Worm (Caenorhabditis elegans): ENCODE data around the gene vps-15.

The vps-15 gene

DNA sequence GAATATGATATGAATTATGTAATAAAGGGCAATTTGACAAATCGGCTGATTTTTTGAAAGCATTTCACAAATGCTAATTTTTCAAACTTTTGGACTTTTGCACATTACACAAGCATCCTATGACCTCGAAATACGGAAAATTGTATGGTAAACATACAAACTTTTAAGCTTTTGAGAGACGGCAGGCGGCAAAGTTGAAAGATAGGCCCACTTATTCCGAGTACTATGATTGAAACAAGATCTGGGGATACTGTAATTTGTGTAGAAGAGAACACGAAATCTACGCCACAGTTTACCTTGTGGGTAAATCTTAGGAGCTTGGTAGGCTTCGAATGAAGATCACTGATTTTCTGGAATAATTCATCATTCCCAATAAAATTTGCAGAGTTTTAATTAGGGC lies 32.0 kb downstream of the vps-15 start, which contains the start of gene ZK930.6:
TSS of gene ZK930.6 (plus strand) at position 301 of the 400 bp plus-strand sequence.
- TF ChIP-seq R02D3.7 (tag; optimal IDR thresholded peaks at IDR 0.05) (no peak), ceh-28 (tag; optimal IDR thresholded peaks at IDR 0.05) (no peak), fos-1 (tag; optimal IDR thresholded peaks at IDR 0.05) (no peak), lin-15B (tag; optimal IDR thresholded peaks at IDR 0.05) (no peak), mml-1 (tag; optimal IDR thresholded peaks at IDR 0.05) (no peak), nhr-67 (tag; optimal IDR thresholded peaks at IDR 0.05) (no peak), elt-2 (tag; optimal IDR thresholded peaks at IDR 0.05) (no peak), snpc-4 (tag; optimal IDR thresholded peaks at IDR 0.05) (no peak), aly-2 (tag; optimal IDR thresholded peaks at IDR 0.05) (no peak), pqm-1 (tag; optimal IDR thresholded peaks at IDR 0.05) (no peak), nhr-43 (tag; optimal IDR thresholded peaks at IDR 0.05; ENCODE audit: poor library complexity, severe bottlenecking) (no peak), egl-27 (tag; optimal IDR thresholded peaks at IDR 0.05) (no peak)

DNA sequence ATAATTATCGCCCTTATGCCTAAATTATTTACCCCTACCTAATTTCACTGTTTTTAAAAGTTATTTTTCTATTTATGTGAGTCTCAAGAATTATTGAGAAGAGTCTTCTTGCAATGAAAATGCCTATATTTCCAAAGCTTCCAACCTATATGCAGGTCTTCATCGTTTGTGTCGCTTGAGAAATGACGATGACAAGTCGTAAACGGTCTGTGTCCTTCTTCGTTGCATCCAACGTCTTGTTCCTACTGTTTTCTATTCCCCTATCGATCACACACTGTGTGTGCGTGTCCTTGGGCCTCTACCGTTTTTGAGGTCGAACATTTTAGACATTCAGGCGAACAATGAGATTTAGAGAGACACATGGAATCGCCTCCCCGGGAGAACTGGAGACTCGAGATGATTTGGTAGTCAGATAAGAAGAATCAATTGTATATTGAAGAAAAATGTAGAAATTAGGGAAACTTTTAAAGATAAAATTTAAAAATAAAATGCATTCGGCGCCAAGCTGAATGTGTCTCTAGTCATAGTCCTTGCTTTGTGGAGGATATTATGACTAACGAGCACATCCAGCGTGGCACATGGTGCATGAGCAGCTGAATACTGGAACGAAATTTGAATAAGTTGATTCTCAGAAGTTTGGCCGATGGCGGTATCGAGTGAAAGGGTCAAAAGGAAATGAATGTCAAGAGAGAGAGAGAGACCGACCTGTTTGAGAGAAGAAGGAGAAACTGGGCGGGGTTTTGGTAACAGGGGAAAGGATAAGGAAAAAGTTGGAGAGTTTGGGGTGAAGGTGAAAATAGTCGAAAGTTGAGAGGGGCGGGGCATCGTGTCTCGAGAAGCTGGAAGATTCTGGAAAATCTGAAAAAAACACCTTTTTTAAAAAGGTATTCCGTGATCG lies 34.9 kb downstream of the vps-15 start:
- TF ChIP-seq lsy-12 (tag; optimal IDR thresholded peaks at IDR 0.05) = no peak
- no peak for TF ChIP-seq nhr-11 (tag; optimal IDR thresholded peaks at IDR 0.05)
- peak; percentile 33 for TF ChIP-seq nhr-23 (tag; optimal IDR thresholded peaks at IDR 0.05)
- no peak for TF ChIP-seq unc-62 (GFP tag; optimal IDR thresholded peaks at IDR 0.05)
- TF ChIP-seq pqm-1 (tag; optimal IDR thresholded peaks at IDR 0.05) = no peak
- no peak for TF ChIP-seq nhr-28 (tag; optimal IDR thresholded peaks at IDR 0.05)
- no peak for TF ChIP-seq pha-4 (tag; optimal IDR thresholded peaks at IDR 0.05)
- no peak for TF ChIP-seq zag-1 (tag; optimal IDR thresholded peaks at IDR 0.05)
- peak; percentile 86 for TF ChIP-seq nhr-25 (tag; optimal IDR thresholded peaks at IDR 0.05)
- peak; percentile 56 for TF ChIP-seq aly-2 (tag; optimal IDR thresholded peaks at IDR 0.05)
- TF ChIP-seq lin-15B (tag; optimal IDR thresholded peaks at IDR 0.05) = no peak
- TF ChIP-seq unc-39 (tag; optimal IDR thresholded peaks at IDR 0.05) = no peak
- TF ChIP-seq jun-1 (tag; optimal IDR thresholded peaks at IDR 0.05) = no peak
- peak; percentile 34 for TF ChIP-seq ama-1 (optimal IDR thresholded peaks at IDR 0.05)
- no peak for TF ChIP-seq nhr-12 (tag; optimal IDR thresholded peaks at IDR 0.05)
- TF ChIP-seq nhr-43 (tag; optimal IDR thresholded peaks at IDR 0.05; ENCODE audit: poor library complexity, severe bottlenecking) = no peak

DNA sequence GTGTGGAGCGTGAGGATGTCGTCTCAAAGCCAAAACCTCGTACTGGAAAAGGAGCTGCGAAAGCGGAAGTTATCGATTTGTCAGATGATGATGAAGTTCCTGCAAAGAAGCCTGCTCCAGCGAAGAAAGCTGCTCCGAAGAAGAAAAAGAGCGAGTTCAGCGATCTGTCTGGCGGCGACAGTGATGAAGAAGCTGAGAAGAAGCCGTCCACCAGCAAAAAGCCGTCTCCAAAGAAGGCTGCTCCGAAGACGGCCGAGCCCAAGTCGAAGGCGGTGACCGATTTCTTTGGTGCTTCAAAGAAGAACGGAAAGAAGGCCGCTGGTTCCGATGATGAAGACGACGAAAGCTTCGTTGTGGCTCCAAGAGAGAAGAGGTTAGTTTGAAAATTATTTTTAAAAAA lies 35.9 kb downstream of the vps-15 start:
- TF ChIP-seq R02D3.7 (tag; optimal IDR thresholded peaks at IDR 0.05) = no peak
- no peak for TF ChIP-seq ZK546.5 (tag; optimal IDR thresholded peaks at IDR 0.05)
- TF ChIP-seq jun-1 (tag; optimal IDR thresholded peaks at IDR 0.05) = no peak
- TF ChIP-seq nhr-67 (tag; optimal IDR thresholded peaks at IDR 0.05) = no peak
- no peak for TF ChIP-seq ceh-16 (tag; optimal IDR thresholded peaks at IDR 0.05)
- TF ChIP-seq pqm-1 (tag; optimal IDR thresholded peaks at IDR 0.05) = no peak
- no peak for TF ChIP-seq ztf-11 (tag; optimal IDR thresholded peaks at IDR 0.05)
- TF ChIP-seq fkh-10 (GFP tag; optimal IDR thresholded peaks at IDR 0.05) = no peak
- no peak for TF ChIP-seq egl-27 (tag; optimal IDR thresholded peaks at IDR 0.05)
- TF ChIP-seq nhr-25 (tag; optimal IDR thresholded peaks at IDR 0.05) = no peak
- no peak for TF ChIP-seq unc-39 (tag; optimal IDR thresholded peaks at IDR 0.05)
- TF ChIP-seq nhr-23 (tag; optimal IDR thresholded peaks at IDR 0.05) = no peak
- no peak for TF ChIP-seq ztf-4 (tag; optimal IDR thresholded peaks at IDR 0.05)
- TF ChIP-seq elt-3 (tag; optimal IDR thresholded peaks at IDR 0.05) = no peak
- no peak for TF ChIP-seq nhr-76 (tag; optimal IDR thresholded peaks at IDR 0.05)
- TF ChIP-seq nhr-43 (tag; optimal IDR thresholded peaks at IDR 0.05; ENCODE audit: poor library complexity, severe bottlenecking) = no peak
- no peak for TF ChIP-seq aly-2 (tag; optimal IDR thresholded peaks at IDR 0.05)
- no peak for TF ChIP-seq sea-2 (GFP tag; optimal IDR thresholded peaks at IDR 0.05)
- TF ChIP-seq nhr-11 (tag; optimal IDR thresholded peaks at IDR 0.05) = no peak
- TF ChIP-seq eor-1 (tag; optimal IDR thresholded peaks at IDR 0.05) = no peak

DNA sequence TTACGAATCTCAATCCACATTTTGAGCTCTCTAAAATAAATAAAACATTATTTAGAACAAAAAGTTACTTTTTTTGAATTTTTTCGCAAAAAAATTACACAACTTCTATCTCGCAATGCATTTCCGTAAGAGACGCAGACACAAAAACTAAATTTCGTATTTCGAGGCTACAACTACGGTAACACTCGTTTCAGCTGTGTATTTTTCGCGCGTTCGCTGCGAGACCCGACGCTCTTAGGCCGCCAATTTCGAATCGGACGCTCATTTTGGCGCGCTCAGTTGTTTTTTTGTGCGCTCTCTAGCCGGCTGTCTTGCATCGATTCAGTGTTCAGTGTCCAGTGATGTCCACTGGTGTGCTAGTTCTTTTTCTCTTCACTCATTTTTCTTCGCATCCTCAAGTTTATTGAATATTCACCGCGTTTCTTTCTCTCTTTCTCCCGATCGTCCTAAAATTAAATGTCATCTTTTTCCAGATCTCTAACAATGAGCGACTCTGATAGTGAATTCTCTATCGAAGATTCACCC lies 40.9 kb downstream of the vps-15 start, which contains the start of the genes npp-3 and top-2:
TSS of gene npp-3 (minus strand) at position 115 of the 525 bp plus-strand sequence.
TSS of gene top-2 (plus strand) at position 475 of the 525 bp plus-strand sequence.
- TF ChIP-seq mdl-1 (tag; optimal IDR thresholded peaks at IDR 0.05) (no peak), nhr-237 (tag; optimal IDR thresholded peaks at IDR 0.05) (no peak), hmg-11 (tag; optimal IDR thresholded peaks at IDR 0.05) (peak; percentile 89), R02D3.7 (tag; optimal IDR thresholded peaks at IDR 0.05) (peak; percentile 93), egl-27 (tag; optimal IDR thresholded peaks at IDR 0.05) (peak; percentile 34), nhr-43 (tag; optimal IDR thresholded peaks at IDR 0.05; ENCODE audit: poor library complexity, severe bottlenecking) (peak; percentile 84), fos-1 (tag; optimal IDR thresholded peaks at IDR 0.05) (no peak), skn-1 (tag; optimal IDR thresholded peaks at IDR 0.05) (peak; percentile 93), snpc-4 (tag; optimal IDR thresholded peaks at IDR 0.05) (peak; percentile 82), pqm-1 (tag; optimal IDR thresholded peaks at IDR 0.05) (peak; percentile 57), ztf-11 (tag; optimal IDR thresholded peaks at IDR 0.05) (no peak), ceh-82 (tag; optimal IDR thresholded peaks at IDR 0.05) (peak; percentile 77), nhr-11 (tag; optimal IDR thresholded peaks at IDR 0.05) (peak; percentile 97), jun-1 (tag; optimal IDR thresholded peaks at IDR 0.05) (peak; percentile 80), nhr-25 (tag; optimal IDR thresholded peaks at IDR 0.05) (peak; percentile 97), unc-39 (tag; optimal IDR thresholded peaks at IDR 0.05) (no peak), zag-1 (tag; optimal IDR thresholded peaks at IDR 0.05) (no peak), nhr-28 (tag; optimal IDR thresholded peaks at IDR 0.05) (no peak), ceh-28 (tag; optimal IDR thresholded peaks at IDR 0.05) (peak; percentile 85), fkh-2 (tag; optimal IDR thresholded peaks at IDR 0.05) (no peak), ama-1 (optimal IDR thresholded peaks at IDR 0.05) (peak; percentile 75), fkh-10 (GFP tag; optimal IDR thresholded peaks at IDR 0.05) (peak; percentile 91), daf-12 (tag; optimal IDR thresholded peaks at IDR 0.05) (no peak), unc-62 (GFP tag; optimal IDR thresholded peaks at IDR 0.05) (peak; percentile 62), nhr-12 (tag; optimal IDR thresholded peaks at IDR 0.05) (no peak), lsy-12 (tag; optimal IDR thresholded peaks at IDR 0.05) (peak; percentile 89), sea-2 (GFP tag; optimal IDR thresholded peaks at IDR 0.05) (no peak), ztf-4 (tag; optimal IDR thresholded peaks at IDR 0.05) (peak; percentile 41), mml-1 (tag; optimal IDR thresholded peaks at IDR 0.05) (no peak), nhr-23 (tag; optimal IDR thresholded peaks at IDR 0.05) (peak; percentile 96), nhr-76 (tag; optimal IDR thresholded peaks at IDR 0.05) (no peak)

Measured in whole organism, L3 larva.